Fruit fly (Drosophila melanogaster): Measurements from ENCODE around the gene CG34434.

- TF ChIP-seq CG8478 (optimal IDR thresholded peaks at IDR 0.05) (no peak), CTCF (optimal IDR thresholded peaks at IDR 0.05) (no peak)
Measured at dm6 chrX:5616270-5616669, at the start of gene CG34434.
